Fruit fly (Drosophila melanogaster): ENCODE data around the gene CG4281.
A peak's percentile ranks its signal among the peaks of the same experiment; 100 is the strongest.

Gene CG4281

DNA sequence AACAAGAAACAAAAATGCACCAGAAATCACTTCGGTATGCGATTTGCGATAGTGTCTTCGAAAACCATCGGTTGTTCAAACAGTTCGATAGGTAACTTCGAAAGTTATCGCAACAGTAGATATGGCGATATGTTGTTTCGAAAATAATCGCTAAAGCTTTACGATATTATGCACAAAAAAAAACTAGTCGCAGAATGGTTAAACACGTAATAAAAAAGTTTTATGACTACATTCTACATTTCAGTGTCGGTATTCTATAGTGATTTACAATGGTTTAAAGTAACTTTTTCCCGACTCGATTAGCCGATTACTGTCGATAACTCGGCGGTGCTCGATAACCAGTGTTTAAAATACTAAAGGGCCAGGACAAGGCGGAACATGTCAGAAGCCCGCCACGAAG, at the start of gene CG4281:
CG4281 (minus strand) TSS at position 70 of the 400 bp plus-strand sequence.
- TF ChIP-seq esn (GFP tag; optimal IDR thresholded peaks at IDR 0.05): peak; percentile 33
- peak; percentile 69 for TF ChIP-seq Eip78C (GFP tag)
- no peak for TF ChIP-seq Eip75B (GFP tag; optimal IDR thresholded peaks at IDR 0.05)
- no peak for TF ChIP-seq CG1621 (tag; optimal IDR thresholded peaks at IDR 0.05)

DNA sequence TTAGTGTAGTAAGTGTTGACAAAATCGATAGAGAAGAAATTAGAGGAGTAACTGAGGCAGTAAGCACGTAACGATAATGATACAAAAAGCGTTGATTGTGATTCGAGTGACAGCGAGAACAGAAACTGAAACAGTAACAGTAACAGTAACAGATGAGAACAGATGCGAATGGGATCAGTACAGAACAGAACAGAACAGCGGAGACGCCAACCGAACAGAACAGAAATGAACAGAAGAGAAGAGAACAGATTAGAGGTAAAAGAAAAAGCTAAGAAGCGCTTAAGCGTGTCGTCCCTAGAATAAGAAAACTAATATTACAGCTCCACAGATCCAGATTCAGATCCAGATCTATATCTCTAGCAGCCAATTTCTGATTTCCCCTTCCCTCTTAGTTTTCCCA, 47.7 kb upstream of the CG4281 start:
- no peak for TF ChIP-seq Gug (GFP tag; IDR thresholded peaks at IDR 0.05)
- TF ChIP-seq Lpt (GFP tag; optimal IDR thresholded peaks at IDR 0.05): no peak
- no peak for TF ChIP-seq eg (GFP tag; IDR thresholded peaks at IDR 0.05)
- TF ChIP-seq CG1621 (tag; optimal IDR thresholded peaks at IDR 0.05): no peak
- TF ChIP-seq CG6808 (GFP tag; optimal IDR thresholded peaks at IDR 0.05): no peak
- TF ChIP-seq CG31627 (GFP tag; optimal IDR thresholded peaks at IDR 0.05): no peak
- no peak for TF ChIP-seq Sox14 (GFP tag; optimal IDR thresholded peaks at IDR 0.05)
- no peak for TF ChIP-seq CG7368 (GFP tag; optimal IDR thresholded peaks at IDR 0.05)
- TF ChIP-seq CG10669 (GFP tag; optimal IDR thresholded peaks at IDR 0.05): no peak
- TF ChIP-seq fd85E (GFP tag; optimal IDR thresholded peaks at IDR 0.05): no peak
- no peak for TF ChIP-seq CG16779 (tag; optimal IDR thresholded peaks at IDR 0.05)
- no peak for TF ChIP-seq fkh (GFP tag; optimal IDR thresholded peaks at IDR 0.05)
- no peak for TF ChIP-seq CG8119 (GFP tag; IDR thresholded peaks at IDR 0.05)
- TF ChIP-seq dac (GFP tag; optimal IDR thresholded peaks at IDR 0.05): no peak
- TF ChIP-seq CG15336 (GFP tag; IDR thresholded peaks at IDR 0.05): no peak
- no peak for TF ChIP-seq fd59A (GFP tag; optimal IDR thresholded peaks at IDR 0.05)
- TF ChIP-seq CG11902 (GFP tag; optimal IDR thresholded peaks at IDR 0.05): no peak
- TF ChIP-seq dsx (GFP tag; optimal IDR thresholded peaks at IDR 0.05; ENCODE audit: poor library complexity, severe bottlenecking): no peak
- TF ChIP-seq spab (GFP tag; optimal IDR thresholded peaks at IDR 0.05): no peak
- TF ChIP-seq CG4318 (GFP tag; optimal IDR thresholded peaks at IDR 0.05): no peak

DNA sequence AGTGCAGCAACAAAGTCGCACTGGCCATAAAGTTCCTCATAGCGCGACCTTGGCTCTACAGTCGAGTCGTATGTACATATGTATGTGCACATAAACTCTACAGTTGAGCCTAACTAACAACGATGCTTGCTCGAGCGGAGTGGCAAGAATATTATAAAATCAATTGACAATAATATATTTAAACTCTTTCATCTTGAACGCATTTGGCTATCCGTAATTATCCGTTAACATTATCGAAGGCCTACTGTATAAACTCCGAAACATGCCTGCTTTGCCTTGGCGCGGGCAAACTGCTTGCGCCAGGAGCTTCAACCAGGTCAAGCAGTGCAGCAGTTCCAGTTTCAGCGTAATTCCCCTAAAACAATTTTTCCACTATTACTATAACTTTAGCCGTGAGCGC, 43.7 kb upstream of the CG4281 start:
- TF ChIP-seq Hr39 (GFP tag; optimal IDR thresholded peaks at IDR 0.05) (no peak), CG6808 (GFP tag; optimal IDR thresholded peaks at IDR 0.05) (no peak), Eip78C (GFP tag) (peak; percentile 47), salr (GFP tag; optimal IDR thresholded peaks at IDR 0.05) (no peak), Hr38 (GFP tag; optimal IDR thresholded peaks at IDR 0.05) (no peak), eg (GFP tag; IDR thresholded peaks at IDR 0.05) (peak; percentile 64; the same call in 2 of the 3 replicates), CG15336 (GFP tag; IDR thresholded peaks at IDR 0.05) (peak; percentile 71), Hr4 (GFP tag; optimal IDR thresholded peaks at IDR 0.05) (no peak), Ets96B (tag; optimal IDR thresholded peaks at IDR 0.05) (no peak), cyc (GFP tag; optimal IDR thresholded peaks at IDR 0.05) (peak; percentile 9), CG11294 (GFP tag; IDR thresholded peaks at IDR 0.05) (peak; percentile 74), CG6854 (GFP tag; optimal IDR thresholded peaks at IDR 0.05) (no peak), CG6276 (GFP tag; optimal IDR thresholded peaks at IDR 0.05) (no peak), CG6163 (GFP tag; IDR thresholded peaks at IDR 0.05) (peak; percentile 75), CG3919 (GFP tag; optimal IDR thresholded peaks at IDR 0.05) (no peak), Gug (GFP tag; IDR thresholded peaks at IDR 0.05) (peak; percentile 45), svp (GFP tag) (peak; percentile 30), acj6 (GFP tag; optimal IDR thresholded peaks at IDR 0.05) (peak; percentile 14), topi (GFP tag; optimal IDR thresholded peaks at IDR 0.05) (peak; percentile 9)

DNA sequence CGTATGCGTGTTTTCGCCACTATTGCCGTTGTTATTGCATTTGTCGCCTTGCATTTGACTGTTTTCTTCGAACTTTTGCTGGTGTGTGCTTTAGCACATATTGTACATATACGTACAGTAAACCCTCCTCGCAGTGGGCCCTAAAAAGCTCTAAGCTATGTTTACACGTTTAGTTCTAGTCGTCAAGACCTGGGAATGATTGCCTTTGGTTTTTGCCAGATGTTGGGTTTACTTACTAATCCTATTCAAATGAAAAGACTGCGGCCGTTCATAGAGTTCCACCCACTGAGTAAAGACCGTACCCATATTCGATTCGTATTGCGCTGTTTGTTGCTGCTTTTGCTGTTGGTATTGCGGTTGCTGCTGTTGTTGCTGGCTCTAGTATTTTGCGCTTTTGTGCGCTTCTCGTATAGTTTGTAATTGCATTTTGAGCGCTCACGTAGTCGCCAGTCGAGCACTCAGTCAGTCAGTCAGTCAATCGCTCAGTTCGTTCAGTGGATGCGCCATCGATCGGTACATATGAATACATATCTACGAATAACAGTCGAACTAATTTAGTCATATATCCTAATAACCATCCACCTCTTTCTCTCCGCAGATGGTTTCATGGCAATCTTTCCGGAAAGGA, 43.0 kb upstream of the CG4281 start:
- TF ChIP-seq achi (GFP tag; optimal IDR thresholded peaks at IDR 0.05) (peak; percentile 49), CG7368 (GFP tag; optimal IDR thresholded peaks at IDR 0.05) (no peak), spab (GFP tag; optimal IDR thresholded peaks at IDR 0.05) (no peak), CG8319 (GFP tag; optimal IDR thresholded peaks at IDR 0.05) (no peak), dac (GFP tag; optimal IDR thresholded peaks at IDR 0.05) (peak; percentile 82), CG11294 (GFP tag; IDR thresholded peaks at IDR 0.05) (peak; percentile 86), Eip78C (GFP tag) (peak; percentile 79), salr (GFP tag; optimal IDR thresholded peaks at IDR 0.05) (peak in 1 of 2 experiments; percentile 20), fd59A (GFP tag; optimal IDR thresholded peaks at IDR 0.05) (no peak), Met (GFP tag; optimal IDR thresholded peaks at IDR 0.05) (peak; percentile 9), Sox15 (GFP tag; optimal IDR thresholded peaks at IDR 0.05) (no peak), pdm3 (GFP tag; optimal IDR thresholded peaks at IDR 0.05) (peak; percentile 68), CG1621 (tag; optimal IDR thresholded peaks at IDR 0.05) (no peak), eg (GFP tag; IDR thresholded peaks at IDR 0.05) (peak; percentile 90), Eip93F (GFP tag; optimal IDR thresholded peaks at IDR 0.05) (no peak), CG31627 (GFP tag; optimal IDR thresholded peaks at IDR 0.05) (peak; percentile 23), CG32006 (GFP tag; optimal IDR thresholded peaks at IDR 0.05) (peak; percentile 84), CG6854 (GFP tag; optimal IDR thresholded peaks at IDR 0.05) (no peak), CG16779 (tag; optimal IDR thresholded peaks at IDR 0.05) (peak; percentile 23), CG10669 (GFP tag; optimal IDR thresholded peaks at IDR 0.05) (no peak), fkh (GFP tag; optimal IDR thresholded peaks at IDR 0.05) (no peak), Blimp-1 (GFP tag; optimal IDR thresholded peaks at IDR 0.05) (no peak)
